Worm (Caenorhabditis elegans): Measurements from ENCODE around the gene Y54G2A.15.

Gene Y54G2A.15

ce11 chrIV:2851625-2852024 is 7.8 kb upstream of the Y54G2A.15 start:
- no peak for TF ChIP-seq ets-4 (tag; optimal IDR thresholded peaks at IDR 0.05)
- no peak for TF ChIP-seq nhr-232 (tag; optimal IDR thresholded peaks at IDR 0.05)
- TF ChIP-seq rnt-1 (tag; optimal IDR thresholded peaks at IDR 0.05) = no peak
- no peak for TF ChIP-seq ceh-9 (tag; optimal IDR thresholded peaks at IDR 0.05)
- TF ChIP-seq ttx-3 (tag; optimal IDR thresholded peaks at IDR 0.05) = no peak
- TF ChIP-seq unc-3 (GFP tag; conservative IDR thresholded peaks at IDR 0.05) = no peak
- no peak for TF ChIP-seq unc-3 (tag; optimal IDR thresholded peaks at IDR 0.05)
- no peak for TF ChIP-seq hlh-15 (tag; optimal IDR thresholded peaks at IDR 0.05)
- TF ChIP-seq eyg-1 (tag; optimal IDR thresholded peaks at IDR 0.05) = no peak
- TF ChIP-seq ceh-6 (GFP tag; optimal IDR thresholded peaks at IDR 0.05) = no peak
- TF ChIP-seq sox-2 (GFP tag; IDR thresholded peaks at IDR 0.05) = no peak
- no peak for TF ChIP-seq tbx-2 (tag; optimal IDR thresholded peaks at IDR 0.05)
- no peak for TF ChIP-seq ceh-19 (GFP tag; optimal IDR thresholded peaks at IDR 0.05)
- TF ChIP-seq ztf-16 (tag; optimal IDR thresholded peaks at IDR 0.05) = no peak
- no peak for TF ChIP-seq dmd-4 (tag; optimal IDR thresholded peaks at IDR 0.05; ENCODE audit: borderline replicate concordance)
- TF ChIP-seq unc-42 (tag; optimal IDR thresholded peaks at IDR 0.05) = no peak
- TF ChIP-seq Y22D7AL.16 (tag; optimal IDR thresholded peaks at IDR 0.05) = no peak

ce11 chrIV:2850586-2850985 is 6.8 kb upstream of the Y54G2A.15 start, which contains the start of gene clec-85:
clec-85 (plus strand) TSS chrIV:2850886.
- TF ChIP-seq ceh-14 (tag; optimal IDR thresholded peaks at IDR 0.05) (no peak), ceh-19 (GFP tag; optimal IDR thresholded peaks at IDR 0.05) (no peak), ref-2 (tag; optimal IDR thresholded peaks at IDR 0.05) (no peak), lim-6 (tag; optimal IDR thresholded peaks at IDR 0.05) (no peak), che-1 (tag; optimal IDR thresholded peaks at IDR 0.05) (no peak), ceh-6 (GFP tag; optimal IDR thresholded peaks at IDR 0.05) (no peak), unc-55 (GFP tag; optimal IDR thresholded peaks at IDR 0.05) (no peak), gmeb-2 (tag; optimal IDR thresholded peaks at IDR 0.05) (no peak), ceh-34 (tag; optimal IDR thresholded peaks at IDR 0.05) (no peak), sox-4 (tag; optimal IDR thresholded peaks at IDR 0.05) (no peak), unc-42 (tag; optimal IDR thresholded peaks at IDR 0.05) (no peak), dmd-4 (tag; optimal IDR thresholded peaks at IDR 0.05; ENCODE audit: borderline replicate concordance) (no peak), npax-4 (tag; optimal IDR thresholded peaks at IDR 0.05) (no peak)

DNA sequence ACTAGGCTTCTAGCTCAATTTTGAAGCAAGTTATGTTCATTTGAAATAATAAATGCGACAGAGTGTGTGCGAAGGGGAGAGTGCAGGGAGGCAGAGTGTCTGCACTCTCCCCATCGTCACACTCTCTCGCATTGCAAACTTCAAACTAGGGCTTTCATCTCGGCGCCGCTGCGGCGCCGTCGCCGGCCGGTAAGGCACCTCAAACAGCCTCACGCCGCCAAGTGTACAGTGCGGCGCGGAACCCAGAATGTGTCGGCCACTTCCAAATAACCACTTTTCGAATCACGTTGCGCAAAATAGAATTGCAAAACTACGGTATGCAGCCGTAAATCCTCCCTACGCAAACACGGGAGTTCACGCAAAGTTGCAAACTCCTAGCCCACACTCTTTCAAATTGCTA is 5.5 kb upstream of the Y54G2A.15 start:
- TF ChIP-seq pros-1 (tag; optimal IDR thresholded peaks at IDR 0.05) (no peak), ceh-48 (tag; optimal IDR thresholded peaks at IDR 0.05) (no peak), unc-86 (tag; optimal IDR thresholded peaks at IDR 0.05) (no peak), Y22D7AL.16 (tag; optimal IDR thresholded peaks at IDR 0.05) (no peak), fax-1 (tag; optimal IDR thresholded peaks at IDR 0.05) (no peak), sdc-2 (tag; optimal IDR thresholded peaks at IDR 0.05) (no peak)

DNA sequence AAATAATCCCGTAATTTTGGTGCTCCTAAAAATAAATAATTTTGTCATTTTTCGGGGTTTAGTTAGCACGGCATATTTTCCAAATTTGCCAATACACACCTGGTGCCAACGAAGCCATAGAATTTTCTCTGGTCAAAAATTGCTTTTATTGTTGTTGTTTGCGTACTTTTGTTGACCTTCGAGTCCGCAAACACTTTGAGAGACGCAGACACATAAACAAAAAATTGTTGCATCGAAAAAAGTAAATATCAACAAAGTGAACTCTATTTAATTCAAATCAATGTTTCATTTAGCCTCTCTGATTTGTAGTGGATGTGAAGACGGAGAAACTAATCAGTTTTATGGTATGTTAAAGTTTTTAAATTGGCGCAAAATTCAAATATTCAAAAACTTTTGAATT is 2.5 kb upstream of the Y54G2A.15 start, which contains the start of gene Y54G2A.40:
Gene Y54G2A.40 (plus strand): TSS at position 213 of the 400 bp plus-strand sequence.
- no peak for TF ChIP-seq C08G9.2 (tag; optimal IDR thresholded peaks at IDR 0.05)
- no peak for TF ChIP-seq ahr-1 (tag; optimal IDR thresholded peaks at IDR 0.05)
- TF ChIP-seq ceh-14 (tag; optimal IDR thresholded peaks at IDR 0.05) = no peak
- TF ChIP-seq ceh-48 (tag; optimal IDR thresholded peaks at IDR 0.05) = no peak
- TF ChIP-seq sox-4 (tag; optimal IDR thresholded peaks at IDR 0.05) = no peak
- TF ChIP-seq ref-2 (tag; optimal IDR thresholded peaks at IDR 0.05) = no peak

DNA sequence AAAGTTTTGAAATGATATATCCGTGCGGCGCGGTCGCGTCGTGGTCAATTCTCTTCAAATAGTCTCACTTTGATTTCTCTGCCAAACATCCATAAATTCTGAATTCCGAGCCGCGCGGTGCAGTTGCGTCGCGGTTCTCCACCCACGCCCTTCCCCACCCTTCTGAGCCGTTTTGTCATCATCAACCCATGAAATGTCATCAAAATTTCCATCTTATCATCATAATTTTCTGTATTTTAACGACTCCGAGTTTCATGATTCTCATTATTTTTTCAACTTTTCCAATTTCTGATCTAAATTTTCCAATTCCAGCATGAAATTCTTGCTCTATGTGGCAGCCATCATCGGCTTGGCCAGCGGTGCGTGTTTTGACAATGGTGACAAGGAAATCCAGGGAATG is 1.6 kb downstream of the Y54G2A.15 start, which contains the start of gene clec-84:
Gene clec-84 (plus strand): TSS at position 301 of the 400 bp plus-strand sequence.
- TF ChIP-seq dmd-4 (tag; optimal IDR thresholded peaks at IDR 0.05; ENCODE audit: borderline replicate concordance) (no peak), sox-2 (GFP tag; IDR thresholded peaks at IDR 0.05) (no peak), ref-2 (tag; optimal IDR thresholded peaks at IDR 0.05) (no peak)

DNA sequence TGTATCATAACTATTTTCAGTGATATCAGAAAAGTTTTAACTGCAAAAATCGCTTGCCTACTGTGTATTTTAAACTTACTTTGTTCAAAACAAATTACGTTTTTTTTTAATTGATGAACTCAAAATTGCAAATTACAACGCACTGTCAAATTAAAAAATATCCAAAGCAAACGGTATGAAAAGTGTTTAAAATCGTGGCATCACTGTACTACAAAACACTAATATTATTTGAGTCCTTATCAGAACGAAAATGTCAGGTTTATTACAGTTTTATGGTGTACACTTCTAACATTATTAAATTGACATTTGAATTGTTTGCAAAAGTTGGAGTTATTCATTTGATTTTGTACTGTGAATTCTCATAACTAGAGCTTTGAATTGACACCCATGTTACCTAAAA is 2.5 kb downstream of the Y54G2A.15 start, which contains the start of gene clec-83:
Gene clec-83 (minus strand): TSS at position 213 of the 400 bp plus-strand sequence.
- TF ChIP-seq pros-1 (tag; optimal IDR thresholded peaks at IDR 0.05) = no peak
- no peak for TF ChIP-seq ceh-22 (tag; optimal IDR thresholded peaks at IDR 0.05)
- TF ChIP-seq ref-2 (tag; optimal IDR thresholded peaks at IDR 0.05) = no peak
- TF ChIP-seq nhr-232 (tag; optimal IDR thresholded peaks at IDR 0.05) = no peak
- no peak for TF ChIP-seq tbx-2 (tag; optimal IDR thresholded peaks at IDR 0.05)
- TF ChIP-seq rnt-1 (tag; optimal IDR thresholded peaks at IDR 0.05) = no peak
- no peak for TF ChIP-seq F13H6.1 (tag; optimal IDR thresholded peaks at IDR 0.05)
- no peak for TF ChIP-seq C08G9.2 (tag; optimal IDR thresholded peaks at IDR 0.05)
- TF ChIP-seq sdc-2 (tag; optimal IDR thresholded peaks at IDR 0.05) = no peak

Measured in whole organism, late embryonic.